Fruit fly (Drosophila melanogaster): ENCODE data around the gene Pde9.

dm6 chrX:12937825-12938520, 40.8 kb upstream of the Pde9 start:
- TF ChIP-seq toe (GFP tag; optimal IDR thresholded peaks at IDR 0.05): no peak
- TF ChIP-seq cic (GFP tag; optimal IDR thresholded peaks at IDR 0.05): no peak
- TF ChIP-seq CG12768 (GFP tag; optimal IDR thresholded peaks at IDR 0.05): no peak
- peak; percentile 14 for TF ChIP-seq CG33017 (tag; optimal IDR thresholded peaks at IDR 0.05)
- no peak for TF ChIP-seq Hr96 (GFP tag; optimal IDR thresholded peaks at IDR 0.05)
- no peak for TF ChIP-seq pad (GFP tag; optimal IDR thresholded peaks at IDR 0.05)
- TF ChIP-seq bab1 (GFP tag; optimal IDR thresholded peaks at IDR 0.05): no peak
- TF ChIP-seq Crg-1 (GFP tag; optimal IDR thresholded peaks at IDR 0.05): no peak

Data from whole organism, adult.